Worm (Caenorhabditis elegans) whole organism, young adult: ENCODE measurements around the gene T24C12.4.

Experiments used
- B0019.2 ChIP-seq: fragments of 200-800 bp; sonication (Bioruptor generic); conservative IDR thresholded peaks from 2 replicates; pipeline ENCODE4 v1.3.6; 2022; ENCODE audit warnings: missing genetic modification reagents, missing genetic modification characterization, missing compliant biosample characterization
- B0336.3 ChIP-seq: fragments of 200-800 bp; sonication (Bioruptor generic); IDR thresholded peaks from 2 replicates; pipeline ENCODE4 v1.3.6; 2022; ENCODE audit warnings: missing genetic modification characterization, missing compliant biosample characterization
- C17E4.6 ChIP-seq: fragments of 200-800 bp; sonication (Bioruptor generic); IDR thresholded peaks from 2 replicates; pipeline ENCODE4 v1.3.6; 2022; ENCODE audit warnings: missing genetic modification reagents, missing genetic modification characterization, missing compliant biosample characterization
- F10E7.11 ChIP-seq: sonication (generic microtip); optimal IDR thresholded peaks from 2 replicates; lab custom pipeline; 2017; ENCODE audit warnings: mild to moderate bottlenecking, missing genetic modification characterization, moderate library complexity, missing compliant biosample characterization
- F37B4.10 ChIP-seq: fragments of 200-800 bp; sonication (Bioruptor generic); IDR thresholded peaks from 2 replicates; pipeline ENCODE4 v1.3.6; 2022; ENCODE audit warnings: missing genetic modification characterization, missing compliant biosample characterization
- F49E8.2 ChIP-seq: sonication (generic microtip); optimal IDR thresholded peaks from 3 replicates; lab custom pipeline; 2017; ENCODE audit warnings: missing genetic modification characterization, mild to moderate bottlenecking, missing compliant biosample characterization, antibody characterized with exemption, moderate library complexity; ENCODE audit not compliant: insufficient read depth
- F57A8.1 ChIP-seq: fragments of 200-800 bp; sonication (Bioruptor generic); optimal IDR thresholded peaks from 2 replicates; lab custom pipeline; 2018; ENCODE audit warnings: mild to moderate bottlenecking, missing genetic modification characterization, moderate library complexity, missing compliant biosample characterization
- K12H6.12 ChIP-seq: fragments of 200-800 bp; sonication (Bioruptor generic); optimal IDR thresholded peaks from 2 replicates; lab custom pipeline; 2018; ENCODE audit warnings: mild to moderate bottlenecking, missing genetic modification characterization, missing compliant biosample characterization
- T07F8.4 ChIP-seq: sonication (generic microtip); optimal IDR thresholded peaks from 2 replicates; lab custom pipeline; 2016; ENCODE audit warnings: mild to moderate bottlenecking, missing genetic modification characterization, moderate library complexity, missing compliant biosample characterization
- Y56A3A.18 ChIP-seq: fragments of 200-800 bp; sonication (Bioruptor generic); IDR thresholded peaks from 2 replicates; pipeline ENCODE4 v1.3.6; 2022; ENCODE audit warnings: missing genetic modification reagents, missing genetic modification characterization, missing compliant biosample characterization
- ZK185.1 ChIP-seq: sonication (generic microtip); optimal IDR thresholded peaks from 2 replicates; lab custom pipeline; 2016; ENCODE audit warnings: mild to moderate bottlenecking, missing genetic modification characterization, missing compliant biosample characterization; ENCODE audit not compliant: poor library complexity, severe bottlenecking
- akir-1 ChIP-seq: fragments of 200-800 bp; sonication (Bioruptor generic); optimal IDR thresholded peaks from 2 replicates; lab custom pipeline; 2018; ENCODE audit warnings: mild to moderate bottlenecking, missing genetic modification characterization, moderate library complexity, missing compliant biosample characterization
- aptf-3 ChIP-seq: fragments of 200-800 bp; sonication (Bioruptor generic); IDR thresholded peaks from 2 replicates; pipeline ENCODE4 v1.3.6; 2022; ENCODE audit warnings: missing genetic modification characterization, missing compliant biosample characterization
- attf-5 ChIP-seq: fragments of 200-800 bp; sonication (Bioruptor generic); optimal IDR thresholded peaks from 2 replicates; lab custom pipeline; 2018; ENCODE audit warnings: mild to moderate bottlenecking, missing genetic modification characterization, missing compliant biosample characterization
- attf-6 ChIP-seq: fragments of 200-800 bp; sonication (Bioruptor generic); IDR thresholded peaks from 2 replicates; pipeline ENCODE4 v1.3.6; 2022; ENCODE audit warnings: missing genetic modification reagents, missing genetic modification characterization, missing compliant biosample characterization
- ccch-3 ChIP-seq: fragments of 200-800 bp; sonication (Bioruptor generic); optimal IDR thresholded peaks from 2 replicates; lab custom pipeline; 2018; ENCODE audit warnings: mild to moderate bottlenecking, missing genetic modification characterization, missing compliant biosample characterization
- ceh-79 ChIP-seq: sonication (generic microtip); optimal IDR thresholded peaks from 2 replicates; lab custom pipeline; 2017; ENCODE audit warnings: mild to moderate bottlenecking, missing genetic modification characterization, missing compliant biosample characterization
- ceh-91 ChIP-seq: fragments of 200-800 bp; sonication (Bioruptor generic); IDR thresholded peaks from 2 replicates; pipeline ENCODE4 v1.3.6; 2022; ENCODE audit warnings: missing genetic modification reagents, missing genetic modification characterization, missing compliant biosample characterization
- dpff-1 ChIP-seq: sonication (generic microtip); optimal IDR thresholded peaks from 2 replicates; lab custom pipeline; 2017; ENCODE audit warnings: mild to moderate bottlenecking, missing genetic modification characterization, missing compliant biosample characterization
- egl-18 ChIP-seq: fragments of 200-800 bp; sonication (Bioruptor generic); IDR thresholded peaks from 2 replicates; pipeline ENCODE4 v1.3.6; 2022; ENCODE audit warnings: missing genetic modification reagents, missing genetic modification characterization, missing compliant biosample characterization
- egl-44 ChIP-seq: fragments of 200-800 bp; sonication (Bioruptor generic); IDR thresholded peaks from 2 replicates; pipeline ENCODE4 v1.3.6; 2022; ENCODE audit warnings: missing genetic modification reagents, missing genetic modification characterization, missing compliant biosample characterization
- gei-17 ChIP-seq: fragments of 200-800 bp; sonication (Bioruptor generic); optimal IDR thresholded peaks from 2 replicates; lab custom pipeline; 2018; ENCODE audit warnings: mild to moderate bottlenecking, missing genetic modification characterization, missing compliant biosample characterization
- him-1 ChIP-seq: sonication (generic microtip); optimal IDR thresholded peaks from 2 replicates; lab custom pipeline; 2016; ENCODE audit warnings: missing genotype, missing genetic modification reagents, missing genetic modification characterization, missing compliant biosample characterization
- hmg-1.2 ChIP-seq: fragments of 200-800 bp; sonication (Bioruptor generic); IDR thresholded peaks from 2 replicates; pipeline ENCODE4 v1.3.6; 2022; ENCODE audit warnings: missing genetic modification reagents, missing genetic modification characterization, missing compliant biosample characterization
- hrde-1 ChIP-seq: sonication (generic microtip); optimal IDR thresholded peaks from 2 replicates; lab custom pipeline; 2016; ENCODE audit warnings: missing genetic modification characterization, mild to moderate bottlenecking, missing compliant biosample characterization, moderate library complexity, missing genotype, missing genetic modification reagents, borderline replicate concordance
- let-526 ChIP-seq: fragments of 200-800 bp; sonication (Bioruptor generic); IDR thresholded peaks from 2 replicates; pipeline ENCODE4 v1.3.6; 2022; ENCODE audit warnings: missing genetic modification reagents, missing genetic modification characterization, missing compliant biosample characterization
- let-607 ChIP-seq, 2 experiments: fragments of 200-800 bp in 1 of 2; sonication (Bioruptor generic) in 1 of 2; sonication (generic microtip) in 1 of 2; optimal IDR thresholded peaks; 2 replicates each; lab custom pipeline; 2016 to 2018; ENCODE audit warnings: mild to moderate bottlenecking in 2 of 2, missing compliant biosample characterization in 2 of 2, missing genetic modification characterization in 2 of 2, moderate library complexity in 2 of 2, missing genotype in 1 of 2
- lin-26 ChIP-seq: fragments of 200-800 bp; sonication (Bioruptor generic); IDR thresholded peaks from 2 replicates; pipeline ENCODE4 v1.3.6; 2022; ENCODE audit warnings: missing genetic modification reagents, missing genetic modification characterization, missing compliant biosample characterization
- lsl-1 ChIP-seq: fragments of 200-800 bp; sonication (Bioruptor generic); optimal IDR thresholded peaks from 2 replicates; lab custom pipeline; 2018; ENCODE audit warnings: mild to moderate bottlenecking, missing genetic modification characterization, moderate library complexity, missing compliant biosample characterization
- madf-10 ChIP-seq: sonication (generic microtip); optimal IDR thresholded peaks from 2 replicates; lab custom pipeline; 2016; ENCODE audit warnings: mild to moderate bottlenecking, missing genetic modification characterization, missing compliant biosample characterization
- madf-3 ChIP-seq: fragments of 200-800 bp; sonication (Bioruptor generic); IDR thresholded peaks from 2 replicates; pipeline ENCODE4 v1.3.6; 2022; ENCODE audit warnings: missing genetic modification reagents, missing genetic modification characterization, missing compliant biosample characterization
- mxl-1 ChIP-seq: sonication (generic microtip); optimal IDR thresholded peaks from 2 replicates; lab custom pipeline; 2016; ENCODE audit warnings: missing genetic modification characterization, missing compliant biosample characterization
- nhr-120 ChIP-seq: fragments of 200-800 bp; sonication (Bioruptor generic); IDR thresholded peaks from 2 replicates; pipeline ENCODE4 v1.3.6; 2022; ENCODE audit warnings: missing genetic modification characterization, missing compliant biosample characterization
- nhr-27 ChIP-seq: fragments of 200-800 bp; sonication (Bioruptor generic); optimal IDR thresholded peaks from 2 replicates; lab custom pipeline; 2018; ENCODE audit warnings: mild to moderate bottlenecking, missing genetic modification characterization, moderate library complexity, missing compliant biosample characterization
- nhr-90 ChIP-seq: sonication (generic microtip); optimal IDR thresholded peaks from 2 replicates; lab custom pipeline; 2016; ENCODE audit warnings: missing genotype, mild to moderate bottlenecking, missing genetic modification characterization, missing compliant biosample characterization
- pbrm-1 ChIP-seq: fragments of 200-800 bp; sonication (Bioruptor generic); IDR thresholded peaks from 2 replicates; pipeline ENCODE4 v1.3.6; 2022; ENCODE audit warnings: missing genetic modification reagents, missing genetic modification characterization, missing compliant biosample characterization
- sea-2 ChIP-seq: fragments of 200-800 bp; sonication (Bioruptor generic); IDR thresholded peaks from 2 replicates; pipeline ENCODE4 v1.3.6; 2022; ENCODE audit warnings: missing genetic modification characterization, missing compliant biosample characterization
- snpc-3.4 ChIP-seq: sonication (generic microtip); optimal IDR thresholded peaks from 2 replicates; lab custom pipeline; 2017; ENCODE audit warnings: missing genetic modification characterization, mild to moderate bottlenecking, missing compliant biosample characterization, antibody characterized with exemption, moderate library complexity, missing genotype, missing genetic modification reagents
- somi-1 ChIP-seq: fragments of 200-800 bp; sonication (Bioruptor generic); optimal IDR thresholded peaks from 2 replicates; lab custom pipeline; 2018; ENCODE audit warnings: mild to moderate bottlenecking, missing genetic modification characterization, missing compliant biosample characterization
- sptf-2 ChIP-seq: fragments of 200-800 bp; sonication (Bioruptor generic); optimal IDR thresholded peaks from 2 replicates; lab custom pipeline; 2018; ENCODE audit warnings: mild to moderate bottlenecking, missing genetic modification characterization, missing compliant biosample characterization
- tbp1 ChIP-seq: fragments of 200-800 bp; sonication (Bioruptor generic); optimal IDR thresholded peaks from 2 replicates; lab custom pipeline; 2018; ENCODE audit warnings: mild to moderate bottlenecking, missing genetic modification characterization, missing compliant biosample characterization
- tbx-9 ChIP-seq: sonication (generic microtip); optimal IDR thresholded peaks from 2 replicates; lab custom pipeline; 2016; ENCODE audit warnings: borderline replicate concordance, missing genetic modification characterization, inconsistent platforms, missing compliant biosample characterization
- zfh-2 ChIP-seq: fragments of 200-800 bp; sonication (Bioruptor generic); conservative IDR thresholded peaks from 2 replicates; pipeline ENCODE4 v1.3.6; 2022; ENCODE audit warnings: missing genetic modification reagents, missing genetic modification characterization, missing compliant biosample characterization
- ztf-18 ChIP-seq: sonication (generic microtip); optimal IDR thresholded peaks from 2 replicates; lab custom pipeline; 2016; ENCODE audit warnings: missing genotype, mild to moderate bottlenecking, missing genetic modification characterization, missing compliant biosample characterization
- ztf-22 ChIP-seq: fragments of 200-800 bp; sonication (Bioruptor generic); optimal IDR thresholded peaks from 2 replicates; lab custom pipeline; 2018; ENCODE audit warnings: mild to moderate bottlenecking, missing genetic modification characterization, moderate library complexity, missing compliant biosample characterization
- ztf-25 ChIP-seq: fragments of 200-800 bp; sonication (Bioruptor generic); IDR thresholded peaks from 2 replicates; pipeline ENCODE4 v1.3.6; 2022; ENCODE audit warnings: missing genetic modification reagents, missing genetic modification characterization, missing compliant biosample characterization
- ztf-26 ChIP-seq: sonication (generic microtip); optimal IDR thresholded peaks from 2 replicates; lab custom pipeline; 2017; ENCODE audit warnings: missing genetic modification characterization, missing compliant biosample characterization
- ztf-28 ChIP-seq: fragments of 200-800 bp; sonication (Bioruptor generic); IDR thresholded peaks from 2 replicates; pipeline ENCODE4 v1.3.6; 2022; ENCODE audit warnings: missing genetic modification reagents, missing genetic modification characterization, missing compliant biosample characterization

The T24C12.4 gene

ce11 chrX:2226875-2227355 is 22.1 kb upstream of the T24C12.4 start (continued):
- TF ChIP-seq Y56A3A.18 = peak; percentile 84
- TF ChIP-seq T07F8.4 (tag; lab: Kevin White, UChicago) = peak; percentile 55
- TF ChIP-seq hrde-1 (tag; lab: Kevin White, UChicago) = peak; percentile 61
- TF ChIP-seq F49E8.2 (tag; lab: Kevin White, UChicago) = no peak
- TF ChIP-seq ztf-26 (tag; lab: Kevin White, UChicago) = peak; percentile 72
- TF ChIP-seq lin-26 (GFP tag; lab: Robert Waterston, UW) = peak; percentile 87
- no peak for TF ChIP-seq sea-2
- peak; percentile 38; the same call in 1 of the 2 replicates for TF ChIP-seq zfh-2
- TF ChIP-seq ztf-22 (GFP tag; lab: Kevin White, UChicago) = peak; percentile 62
- peak; percentile 79 for TF ChIP-seq sptf-2
- 0 out of 2 replicates have a peak, but pooled peaks have one; percentile 60 for TF ChIP-seq egl-18
- no peak for TF ChIP-seq C17E4.6 (GFP tag; lab: Robert Waterston, UW)
- peak; percentile 92 for TF ChIP-seq him-1 (tag; lab: Kevin White, UChicago)
- TF ChIP-seq tbx-9 (tag; lab: Kevin White, UChicago) = no peak
- TF ChIP-seq ZK185.1 (tag; lab: Kevin White, UChicago) = peak; percentile 82
- no peak for TF ChIP-seq ceh-79 (tag; lab: Kevin White, UChicago)
- TF ChIP-seq gei-17 = peak; percentile 54
- TF ChIP-seq nhr-120 (GFP tag; lab: Robert Waterston, UW) = 0 out of 2 replicates have a peak, but pooled peaks have one; percentile 53
- TF ChIP-seq attf-6 (GFP tag; lab: Robert Waterston, UW) = no peak
- peak; percentile 41; the same call in 1 of the 2 replicates for TF ChIP-seq B0336.3 (GFP tag; lab: Robert Waterston, UW)
- TF ChIP-seq F57A8.1 (GFP tag; lab: Kevin White, UChicago) = peak; percentile 33
- peak; percentile 13 for TF ChIP-seq somi-1
- peak; percentile 46 for TF ChIP-seq F10E7.11
- peak; percentile 80 for TF ChIP-seq hmg-1.2
- peak; percentile 29 to 37 for TF ChIP-seq let-607 (tag; optimal IDR thresholded peaks at IDR 0.05; lab: Kevin White, UChicago)
- TF ChIP-seq egl-44 (GFP tag; lab: Robert Waterston, UW) = 0 out of 2 replicates have a peak, but pooled peaks have one; percentile 22
- TF ChIP-seq ceh-91 (GFP tag; lab: Robert Waterston, UW) = peak; percentile 36; the same call in 1 of the 2 replicates
- no peak for TF ChIP-seq ccch-3 (GFP tag; lab: Kevin White, UChicago)
- TF ChIP-seq madf-3 (GFP tag; lab: Robert Waterston, UW) = no peak
- peak; percentile 72 for TF ChIP-seq ztf-18
- peak; percentile 86 for TF ChIP-seq pbrm-1 (GFP tag; lab: Robert Waterston, UW)
- TF ChIP-seq ztf-28 = peak; percentile 54; the same call in 1 of the 2 replicates
- peak; percentile 75 for TF ChIP-seq madf-10 (tag; lab: Kevin White, UChicago)
- TF ChIP-seq snpc-3.4 (tag; lab: Kevin White, UChicago) = peak; percentile 60
- TF ChIP-seq dpff-1 (tag; lab: Kevin White, UChicago) = no peak
- TF ChIP-seq ztf-25 (GFP tag; lab: Robert Waterston, UW) = peak; percentile 86
- TF ChIP-seq let-526 (GFP tag; lab: Robert Waterston, UW) = peak; percentile 77; the same call in 1 of the 2 replicates
- TF ChIP-seq F37B4.10 (GFP tag; lab: Robert Waterston, UW) = no peak
- TF ChIP-seq lsl-1 = peak; percentile 14
- TF ChIP-seq nhr-90 = peak; percentile 87
- no peak for TF ChIP-seq nhr-27 (tag; lab: Kevin White, UChicago)
- TF ChIP-seq K12H6.12 (tag; lab: Kevin White, UChicago) = peak; percentile 77
- no peak for TF ChIP-seq B0019.2
- peak; percentile 54 for TF ChIP-seq akir-1 (GFP tag; lab: Kevin White, UChicago)
- peak; percentile 92 for TF ChIP-seq tbp1 (GFP tag; lab: Kevin White, UChicago)
- peak; percentile 10 for TF ChIP-seq mxl-1 (tag; lab: Kevin White, UChicago)
- peak; percentile 58; the same call in 1 of the 2 replicates for TF ChIP-seq aptf-3 (GFP tag; lab: Robert Waterston, UW)
- TF ChIP-seq attf-5 (GFP tag; lab: Kevin White, UChicago) = peak; percentile 64
